Worm (Caenorhabditis elegans): ENCODE results near the gene C08F8.2.

- no peak for TF ChIP-seq pha-4 (tag; optimal IDR thresholded peaks at IDR 0.05)
- no peak for TF ChIP-seq unc-62 (GFP tag; optimal IDR thresholded peaks at IDR 0.05)
- TF ChIP-seq ztf-11 (tag; optimal IDR thresholded peaks at IDR 0.05) = no peak
- no peak for TF ChIP-seq lin-15B (tag; optimal IDR thresholded peaks at IDR 0.05)
- TF ChIP-seq unc-39 (tag; optimal IDR thresholded peaks at IDR 0.05) = no peak
- no peak for TF ChIP-seq ztf-4 (tag; optimal IDR thresholded peaks at IDR 0.05)
- TF ChIP-seq ama-1 (optimal IDR thresholded peaks at IDR 0.05) = no peak
- TF ChIP-seq skn-1 (tag; optimal IDR thresholded peaks at IDR 0.05) = no peak
- TF ChIP-seq elt-1 (tag; optimal IDR thresholded peaks at IDR 0.05) = no peak
- TF ChIP-seq ceh-9 (tag; optimal IDR thresholded peaks at IDR 0.05) = no peak
- TF ChIP-seq nhr-11 (tag; optimal IDR thresholded peaks at IDR 0.05) = no peak
- TF ChIP-seq fkh-2 (tag; optimal IDR thresholded peaks at IDR 0.05) = no peak
- no peak for TF ChIP-seq pqm-1 (tag; optimal IDR thresholded peaks at IDR 0.05)
- no peak for TF ChIP-seq snpc-4 (tag; optimal IDR thresholded peaks at IDR 0.05)
These were observed 24.0 kb downstream of the C08F8.2 start for ce11 chrIV:11174772-11175171.
